Fruit fly (Drosophila melanogaster): ENCODE data around the gene Lcp65Ab2.
A peak's percentile ranks its signal among the peaks of the same experiment; 100 is the strongest.

Lcp65Ab2 gene

dm6 chr3L:6188995-6189927 is 42.8 kb downstream of the Lcp65Ab2 start, which contains the start of the genes D19A and CG7386 (continued):
- TF ChIP-seq OdsH (GFP tag; optimal IDR thresholded peaks at IDR 0.05) (peak; percentile 28), CrebA (GFP tag; optimal IDR thresholded peaks at IDR 0.05; ENCODE audit: borderline replicate concordance) (no peak)

dm6 chr3L:6192822-6193555 is 46.5 kb downstream of the Lcp65Ab2 start, which contains the start of the genes Sf3b6 and Tnpo:
Gene Sf3b6 (minus strand): TSS chr3L:6193179.
Gene Tnpo (plus strand): TSS chr3L:6193480.
- TF ChIP-seq Sp1 (GFP tag; optimal IDR thresholded peaks at IDR 0.05) = peak; percentile 83
- peak; percentile 86 for TF ChIP-seq rgr (GFP tag; optimal IDR thresholded peaks at IDR 0.05)
- peak; percentile 80 for TF ChIP-seq OdsH (GFP tag; optimal IDR thresholded peaks at IDR 0.05)
- TF ChIP-seq HLH106 (tag; optimal IDR thresholded peaks at IDR 0.05) = peak; percentile 91
- TF ChIP-seq fru (GFP tag; optimal IDR thresholded peaks at IDR 0.05) = no peak
- peak; percentile 55 for TF ChIP-seq dsf (GFP tag; optimal IDR thresholded peaks at IDR 0.05; ENCODE audit: borderline replicate concordance)
- peak; percentile 78 for TF ChIP-seq sv (GFP tag; optimal IDR thresholded peaks at IDR 0.05)
- no peak for TF ChIP-seq Hr78 (GFP tag; optimal IDR thresholded peaks at IDR 0.05)
- TF ChIP-seq dmrt93B (GFP tag; optimal IDR thresholded peaks at IDR 0.05) = peak; percentile 84
- peak; percentile 12 for TF ChIP-seq Myc (optimal IDR thresholded peaks at IDR 0.05)
- peak; percentile 83 for TF ChIP-seq psq (GFP tag; optimal IDR thresholded peaks at IDR 0.05)
- TF ChIP-seq N (GFP tag; optimal IDR thresholded peaks at IDR 0.05) = no peak
- no peak for TF ChIP-seq Vsx2 (GFP tag; optimal IDR thresholded peaks at IDR 0.05; ENCODE audit: partially characterized antibody)
- peak; percentile 54 for TF ChIP-seq Jra (GFP tag; optimal IDR thresholded peaks at IDR 0.05)
- no peak for TF ChIP-seq pan (optimal IDR thresholded peaks at IDR 0.05)
- TF ChIP-seq Dif (GFP tag; optimal IDR thresholded peaks at IDR 0.05; ENCODE audit: partially characterized antibody) = no peak
- TF ChIP-seq ey (GFP tag; optimal IDR thresholded peaks at IDR 0.05) = peak; percentile 80
- TF ChIP-seq h (GFP tag; optimal IDR thresholded peaks at IDR 0.05) = peak; percentile 87
- no peak for TF ChIP-seq CG32264 (GFP tag; optimal IDR thresholded peaks at IDR 0.05)
- no peak for TF ChIP-seq brk (GFP tag; optimal IDR thresholded peaks at IDR 0.05)
- peak in 1 of 2 experiments; percentile 88 for TF ChIP-seq foxo (GFP tag; optimal IDR thresholded peaks at IDR 0.05)
- no peak for TF ChIP-seq jim (GFP tag; optimal IDR thresholded peaks at IDR 0.05)
- TF ChIP-seq Rel (GFP tag; optimal IDR thresholded peaks at IDR 0.05) = no peak
- TF ChIP-seq Rel (tag; optimal IDR thresholded peaks at IDR 0.05) = peak; percentile 26
- no peak for TF ChIP-seq usp (GFP tag; optimal IDR thresholded peaks at IDR 0.05)
- TF ChIP-seq tai (GFP tag; optimal IDR thresholded peaks at IDR 0.05) = no peak
- peak; percentile 82 for TF ChIP-seq CG9705 (GFP tag; optimal IDR thresholded peaks at IDR 0.05)
- TF ChIP-seq Abd-B (GFP tag; optimal IDR thresholded peaks at IDR 0.05) = no peak
- no peak for TF ChIP-seq Dfd (GFP tag; optimal IDR thresholded peaks at IDR 0.05)
- no peak for TF ChIP-seq dl (GFP tag; optimal IDR thresholded peaks at IDR 0.05; ENCODE audit: insufficient read depth in 1 of 2, partially characterized antibody in 2 of 2)
- peak; percentile 88 for TF ChIP-seq woc (GFP tag; optimal IDR thresholded peaks at IDR 0.05)
- no peak for TF ChIP-seq br (GFP tag; optimal IDR thresholded peaks at IDR 0.05)
- no peak for TF ChIP-seq sage (GFP tag; optimal IDR thresholded peaks at IDR 0.05)
- TF ChIP-seq Hnf4 (GFP tag; optimal IDR thresholded peaks at IDR 0.05) = peak; percentile 73
- no peak for TF ChIP-seq GATAd (GFP tag; optimal IDR thresholded peaks at IDR 0.05)
- peak; percentile 34 for TF ChIP-seq Hr83 (GFP tag; optimal IDR thresholded peaks at IDR 0.05; ENCODE audit: poor library complexity, severe bottlenecking)
- no peak for TF ChIP-seq CrebA (GFP tag; optimal IDR thresholded peaks at IDR 0.05; ENCODE audit: borderline replicate concordance)
- no peak for TF ChIP-seq lola (GFP tag; optimal IDR thresholded peaks at IDR 0.05)
- TF ChIP-seq Mio (GFP tag; optimal IDR thresholded peaks at IDR 0.05) = no peak
